Fruit fly (Drosophila melanogaster) whole organism, embryonic: ENCODE results near the gene Atox1.

Experiments used
- ATbp ChIP-seq: fragments of 200-800 bp; sonication (Bioruptor generic); optimal IDR thresholded peaks from 2 replicates; lab custom pipeline; 2017; ENCODE audit warnings: missing biosample characterization, mild to moderate bottlenecking, missing genetic modification characterization, missing genetic modification reagents
- Asciz ChIP-seq: fragments of 200-800 bp; sonication (Bioruptor generic); optimal IDR thresholded peaks from 2 replicates; lab custom pipeline; 2017; ENCODE audit warnings: missing biosample characterization, mild to moderate bottlenecking, missing genetic modification characterization, missing genetic modification reagents
- Bgb ChIP-seq: fragments of 200-800 bp; sonication (Bioruptor generic); IDR thresholded peaks from 2 replicates; pipeline ENCODE4 v1.3.6; 2022; ENCODE audit warnings: missing biosample characterization, missing genetic modification characterization; ENCODE audit not compliant: partially characterized antibody
- Bteb2 ChIP-seq: fragments of 200-800 bp; sonication (Bioruptor generic); optimal IDR thresholded peaks from 2 replicates; lab custom pipeline; 2016; ENCODE audit warnings: missing biosample characterization, missing genetic modification characterization
- CG10267 ChIP-seq: fragments of 200-800 bp; sonication (Bioruptor generic); optimal IDR thresholded peaks from 2 replicates; lab custom pipeline; 2018; ENCODE audit warnings: missing biosample characterization, mild to moderate bottlenecking, missing genetic modification characterization, moderate library complexity
- CG12071 ChIP-seq: fragments of 200-800 bp; sonication (Bioruptor generic); optimal IDR thresholded peaks from 3 replicates; lab custom pipeline; 2018; ENCODE audit warnings: missing biosample characterization, mild to moderate bottlenecking, missing genetic modification characterization
- CG13624 ChIP-seq: fragments of 200-800 bp; sonication (Bioruptor generic); optimal IDR thresholded peaks from 2 replicates; lab custom pipeline; 2016; ENCODE audit warnings: missing biosample characterization, missing genetic modification characterization
- CG13775 ChIP-seq: fragments of 200-800 bp; sonication (Bioruptor generic); optimal IDR thresholded peaks from 3 replicates; lab custom pipeline; 2017; ENCODE audit warnings: missing biosample characterization, mild to moderate bottlenecking, missing genetic modification characterization
- CG13894 ChIP-seq: fragments of 200-800 bp; sonication (Bioruptor generic); optimal IDR thresholded peaks from 3 replicates; lab custom pipeline; 2018; ENCODE audit warnings: missing biosample characterization, mild to moderate bottlenecking, missing genetic modification characterization, moderate library complexity
- CG15479 ChIP-seq: fragments of 200-800 bp; sonication (Bioruptor generic); optimal IDR thresholded peaks from 3 replicates; lab custom pipeline; 2019; ENCODE audit warnings: missing biosample characterization, mild to moderate bottlenecking, missing genetic modification characterization, moderate library complexity
- CG17385 ChIP-seq: fragments of 200-800 bp; sonication (Bioruptor generic); optimal IDR thresholded peaks from 3 replicates; lab custom pipeline; 2018; ENCODE audit warnings: missing biosample characterization, mild to moderate bottlenecking, missing genetic modification characterization
- CG18599 ChIP-seq: fragments of 200-800 bp; sonication (Bioruptor generic); optimal IDR thresholded peaks from 3 replicates; lab custom pipeline; 2017; ENCODE audit warnings: missing biosample characterization, missing genetic modification characterization, mild to moderate bottlenecking, moderate library complexity, missing genetic modification reagents
- CG31224 ChIP-seq: fragments of 200-800 bp; sonication (Bioruptor generic); IDR thresholded peaks from 2 replicates; pipeline ENCODE4 v1.3.6; 2022; ENCODE audit warnings: missing biosample characterization, missing genetic modification characterization
- CG32532 ChIP-seq: fragments of 200-800 bp; sonication (Bioruptor generic); IDR thresholded peaks from 2 replicates; pipeline ENCODE4 v1.3.6; 2022; ENCODE audit warnings: missing biosample characterization, missing genetic modification characterization
- CG42726 ChIP-seq: fragments of 200-800 bp; sonication (Bioruptor generic); IDR thresholded peaks from 2 replicates; pipeline ENCODE4 v1.3.6; 2022; ENCODE audit warnings: missing biosample characterization, missing genetic modification characterization; ENCODE audit not compliant: partially characterized antibody
- CG4617 ChIP-seq: fragments of 200-800 bp; sonication (Bioruptor generic); optimal IDR thresholded peaks from 3 replicates; lab custom pipeline; 2016; ENCODE audit warnings: missing biosample characterization, missing genetic modification characterization, borderline replicate concordance
- CG6854 ChIP-seq: fragments of 200-800 bp; sonication (Bioruptor generic); optimal IDR thresholded peaks from 3 replicates; lab custom pipeline; 2017; ENCODE audit warnings: missing biosample characterization, mild to moderate bottlenecking, missing genetic modification characterization
- CG8924 ChIP-seq: fragments of 200-800 bp; optimal IDR thresholded peaks from 3 replicates; lab custom pipeline; 2019; ENCODE audit warnings: missing biosample characterization, mild to moderate bottlenecking, missing genetic modification characterization, moderate library complexity
- CHES-1-like ChIP-seq: fragments of 200-800 bp; sonication (Bioruptor generic); optimal IDR thresholded peaks from 2 replicates; lab custom pipeline; 2016; ENCODE audit warnings: missing biosample characterization, missing genetic modification characterization
- Camta ChIP-seq: fragments of 200-800 bp; sonication (Bioruptor generic); optimal IDR thresholded peaks from 2 replicates; lab custom pipeline; 2016; ENCODE audit warnings: missing biosample characterization, missing genetic modification characterization
- Dll ChIP-seq: fragments of 200-800 bp; sonication (Bioruptor generic); IDR thresholded peaks from 4 replicates; pipeline ENCODE4 v1.3.6; 2022; ENCODE audit warnings: missing biosample characterization, missing genetic modification characterization; ENCODE audit not compliant: partially characterized antibody
- Doc3 ChIP-seq: fragments of 200-800 bp; sonication (Bioruptor generic); IDR thresholded peaks from 3 replicates; pipeline ENCODE4 v1.3.6; 2022; ENCODE audit warnings: missing biosample characterization, missing genetic modification characterization; ENCODE audit not compliant: partially characterized antibody
- H2.0 ChIP-seq: fragments of 200-800 bp; sonication (Bioruptor generic); IDR thresholded peaks from 2 replicates; pipeline ENCODE4 v1.3.6; 2022; ENCODE audit warnings: missing biosample characterization, missing genetic modification characterization
- Hand ChIP-seq: fragments of 200-800 bp; sonication (Bioruptor generic); optimal IDR thresholded peaks from 2 replicates; lab custom pipeline; 2017; ENCODE audit warnings: mild to moderate bottlenecking, missing biosample characterization, missing genetic modification reagents, missing genetic modification characterization
- HmgD ChIP-seq: fragments of 200-800 bp; sonication (Bioruptor generic); optimal IDR thresholded peaks from 3 replicates; lab custom pipeline; 2016; ENCODE audit warnings: missing biosample characterization, missing genetic modification characterization
- Hr39 ChIP-seq: fragments of >200 bp; optimal IDR thresholded peaks from 2 replicates; lab custom pipeline; 2017
- Lim3 ChIP-seq: fragments of 200-800 bp; sonication (Bioruptor generic); IDR thresholded peaks from 2 replicates; pipeline ENCODE4 v1.3.6; 2022; ENCODE audit warnings: missing biosample characterization, missing genetic modification characterization
- Max ChIP-seq: fragments of 200-800 bp; sonication (Bioruptor generic); optimal IDR thresholded peaks from 2 replicates; lab custom pipeline; 2016; ENCODE audit warnings: missing biosample characterization, mild to moderate bottlenecking, missing genetic modification characterization
- Mrtf ChIP-seq: fragments of 200-800 bp; sonication (Bioruptor generic); IDR thresholded peaks from 3 replicates; pipeline ENCODE4 v1.3.6; 2022; ENCODE audit warnings: missing biosample characterization, missing genetic modification characterization
- NK7.1 ChIP-seq: fragments of 200-800 bp; sonication (Bioruptor generic); optimal IDR thresholded peaks from 3 replicates; lab custom pipeline; 2016; ENCODE audit warnings: missing biosample characterization, missing genetic modification characterization
- btn ChIP-seq: fragments of 200-800 bp; sonication (Bioruptor generic); optimal IDR thresholded peaks from 2 replicates; lab custom pipeline; 2016; ENCODE audit warnings: missing biosample characterization, missing genetic modification characterization
- cg ChIP-seq: fragments of 200-800 bp; sonication (Bioruptor generic); optimal IDR thresholded peaks from 3 replicates; lab custom pipeline; 2019; ENCODE audit warnings: missing biosample characterization, mild to moderate bottlenecking, missing genetic modification characterization, moderate library complexity
- chinmo ChIP-seq: fragments of 200-800 bp; sonication (Bioruptor generic); IDR thresholded peaks from 4 replicates; pipeline ENCODE4 v1.3.6; 2022; ENCODE audit warnings: missing biosample characterization, missing genetic modification characterization; ENCODE audit not compliant: partially characterized antibody
- chn ChIP-seq: fragments of 200-800 bp; sonication (Bioruptor generic); optimal IDR thresholded peaks from 2 replicates; lab custom pipeline; 2016; ENCODE audit warnings: missing biosample characterization, missing genetic modification characterization
- dysf ChIP-seq: fragments of 200-800 bp; sonication (Bioruptor generic); IDR thresholded peaks from 3 replicates; pipeline ENCODE4 v1.3.6; 2022; ENCODE audit warnings: missing biosample characterization, missing genetic modification characterization
- en ChIP-seq: fragments of 200-800 bp; sonication (Bioruptor generic); optimal IDR thresholded peaks from 2 replicates; lab custom pipeline; 2016; ENCODE audit warnings: missing biosample characterization, missing genetic modification characterization
- exex ChIP-seq: fragments of 200-800 bp; sonication (Bioruptor generic); optimal IDR thresholded peaks from 4 replicates; lab custom pipeline; 2018; ENCODE audit warnings: missing biosample characterization, mild to moderate bottlenecking, missing genetic modification characterization, moderate library complexity
- ftz-f1 ChIP-seq: fragments of 200-800 bp; sonication (Bioruptor generic); optimal IDR thresholded peaks from 2 replicates; lab custom pipeline; 2016; ENCODE audit warnings: missing biosample characterization, missing genetic modification characterization
- gro ChIP-seq: fragments of 200-800 bp; sonication (Bioruptor generic); optimal IDR thresholded peaks from 2 replicates; lab custom pipeline; 2016; ENCODE audit warnings: missing biosample characterization, missing genetic modification characterization
- ham ChIP-seq: fragments of 200-800 bp; sonication (Bioruptor generic); IDR thresholded peaks from 2 replicates; pipeline ENCODE4 v1.3.6; 2022; ENCODE audit warnings: missing biosample characterization, missing genetic modification characterization
- lov ChIP-seq, 2 experiments: fragments of 200-800 bp in 1 of 2; fragments of >200 bp in 1 of 2; sonication (Bioruptor generic) in 1 of 2; IDR thresholded peaks in 1 of 2; optimal IDR thresholded peaks in 1 of 2; 2 replicates in 1 of 2; 3 replicates in 1 of 2; pipeline versions ENCODE4 v1.3.6 to Lab custom; 2017 to 2022; ENCODE audit warnings: missing biosample characterization in 1 of 2, missing genetic modification characterization in 1 of 2
- nerfin-2 ChIP-seq: fragments of 200-800 bp; sonication (Bioruptor generic); IDR thresholded peaks from 2 replicates; pipeline ENCODE4 v1.3.6; 2022; ENCODE audit warnings: missing biosample characterization, missing genetic modification characterization; ENCODE audit not compliant: partially characterized antibody
- pros ChIP-seq: fragments of 200-800 bp; sonication (Bioruptor generic); optimal IDR thresholded peaks from 3 replicates; lab custom pipeline; 2019; ENCODE audit warnings: missing biosample characterization, mild to moderate bottlenecking, missing genetic modification characterization, moderate library complexity
- row ChIP-seq: fragments of 200-800 bp; sonication (Bioruptor generic); IDR thresholded peaks from 3 replicates; pipeline ENCODE4 v1.3.6; 2022; ENCODE audit warnings: missing biosample characterization, missing genetic modification characterization
- scrt ChIP-seq: fragments of 200-800 bp; sonication (Bioruptor generic); optimal IDR thresholded peaks from 2 replicates; lab custom pipeline; 2018; ENCODE audit warnings: missing biosample characterization, mild to moderate bottlenecking, missing genetic modification characterization, moderate library complexity
- shn ChIP-seq: fragments of 200-800 bp; sonication (Bioruptor generic); optimal IDR thresholded peaks from 3 replicates; lab custom pipeline; 2016; ENCODE audit warnings: missing biosample characterization, missing genetic modification characterization
- tna ChIP-seq: fragments of 200-800 bp; sonication (Bioruptor generic); IDR thresholded peaks from 2 replicates; pipeline ENCODE4 v1.3.6; 2022; ENCODE audit warnings: missing biosample characterization, missing genetic modification characterization; ENCODE audit not compliant: partially characterized antibody
- tx ChIP-seq: fragments of 200-800 bp; sonication (Bioruptor generic); optimal IDR thresholded peaks from 2 replicates; lab custom pipeline; 2016; ENCODE audit warnings: missing biosample characterization, missing genetic modification characterization
- vnd ChIP-seq: fragments of 200-800 bp; sonication (Bioruptor generic); IDR thresholded peaks from 3 replicates; pipeline ENCODE4 v1.3.6; 2022; ENCODE audit warnings: missing biosample characterization, missing genetic modification characterization; ENCODE audit not compliant: partially characterized antibody
- yki ChIP-seq: fragments of >200 bp; optimal IDR thresholded peaks from 3 replicates; lab custom pipeline; 2018

Atox1 gene

DNA sequence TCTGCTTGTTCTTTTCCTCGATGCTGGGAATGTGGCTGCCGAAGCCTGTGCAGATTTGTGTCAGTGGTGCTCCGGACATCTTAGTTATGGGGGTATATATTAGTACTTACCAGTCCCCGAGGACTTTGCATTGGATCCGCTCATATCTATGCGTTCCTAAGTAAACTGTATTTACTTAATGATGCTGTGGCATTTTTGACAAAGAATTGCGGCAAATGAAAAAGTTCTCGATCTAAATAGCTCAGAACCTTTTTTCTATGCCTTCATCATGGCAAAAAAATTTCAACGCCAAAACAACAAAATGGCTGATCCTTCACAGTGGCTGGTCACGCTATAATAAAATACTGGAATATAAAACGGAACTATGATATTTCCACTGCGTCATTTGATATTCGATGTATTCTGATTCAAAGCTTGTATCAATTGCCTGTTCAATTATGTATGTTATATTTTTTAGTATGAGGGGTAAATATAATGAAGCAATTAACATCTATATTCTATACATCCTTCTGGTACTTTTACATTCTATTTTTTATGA lies 6.6 kb upstream of the Atox1 start, which contains the start of gene MED1 (continued):
- no peak for TF ChIP-seq tna (GFP tag; lab: Robert Waterston, UW)
- TF ChIP-seq pros = no peak
- TF ChIP-seq Bgb (GFP tag; lab: Robert Waterston, UW) = no peak; the same call in 1 of the 2 replicates
- TF ChIP-seq dysf = peak; percentile 36; the same call in 1 of the 3 replicates
- no peak for TF ChIP-seq Hr39 (lab: Kevin White, UChicago)
- no peak for TF ChIP-seq gro (GFP tag; lab: Kevin White, UChicago)
- no peak for TF ChIP-seq yki (lab: Kevin White, UChicago)
- no peak for TF ChIP-seq CG10267
- TF ChIP-seq CG17385 (GFP tag; lab: Kevin White, UChicago) = no peak
- no peak for TF ChIP-seq HmgD (GFP tag; lab: Kevin White, UChicago)
- peak; percentile 64 for TF ChIP-seq CHES-1-like (GFP tag; lab: Kevin White, UChicago)
- no peak for TF ChIP-seq CG18599
- TF ChIP-seq chinmo (GFP tag; lab: Robert Waterston, UW) = no peak
- TF ChIP-seq nerfin-2 (GFP tag; lab: Robert Waterston, UW) = no peak
- no peak for TF ChIP-seq CG12071 (GFP tag; lab: Kevin White, UChicago)
- no peak for TF ChIP-seq shn (GFP tag; lab: Kevin White, UChicago)
- no peak for TF ChIP-seq en (GFP tag; lab: Kevin White, UChicago)
- TF ChIP-seq Bteb2 = no peak
- TF ChIP-seq Dll = no peak
- no peak for TF ChIP-seq tx (GFP tag; lab: Kevin White, UChicago)
- no peak for TF ChIP-seq Camta (GFP tag; lab: Kevin White, UChicago)
- no peak for TF ChIP-seq CG13775 (GFP tag; lab: Kevin White, UChicago)
- TF ChIP-seq Doc3 (GFP tag; lab: Robert Waterston, UW) = no peak
- no peak for TF ChIP-seq CG42726 (GFP tag; lab: Robert Waterston, UW)
- TF ChIP-seq Lim3 (GFP tag; lab: Robert Waterston, UW) = no peak
- TF ChIP-seq CG4617 (GFP tag; lab: Kevin White, UChicago) = peak; percentile 47
- TF ChIP-seq Hand (GFP tag; lab: Kevin White, UChicago) = no peak
- TF ChIP-seq CG6854 (GFP tag; lab: Kevin White, UChicago) = no peak
- no peak for TF ChIP-seq exex (tag; lab: Kevin White, UChicago)
- TF ChIP-seq NK7.1 (GFP tag; lab: Kevin White, UChicago) = no peak
- no peak for TF ChIP-seq CG15479 (GFP tag; lab: Kevin White, UChicago)
- no peak for TF ChIP-seq chn
- no peak for TF ChIP-seq CG13624 (GFP tag; lab: Kevin White, UChicago)
- TF ChIP-seq CG31224 = no peak
- TF ChIP-seq Max (GFP tag; lab: Kevin White, UChicago) = no peak
- TF ChIP-seq ham = no peak
- no peak for TF ChIP-seq cg (GFP tag; lab: Kevin White, UChicago)
- TF ChIP-seq Mrtf = no peak
- TF ChIP-seq CG13894 (tag; lab: Kevin White, UChicago) = no peak
- TF ChIP-seq CG8924 (tag; lab: Kevin White, UChicago) = no peak
- TF ChIP-seq lov (optimal IDR thresholded peaks at IDR 0.05; lab: Kevin White, UChicago) = no peak
- TF ChIP-seq lov (GFP tag; IDR thresholded peaks at IDR 0.05; lab: Robert Waterston, UW) = no peak
- no peak for TF ChIP-seq H2.0 (GFP tag; lab: Robert Waterston, UW)
- TF ChIP-seq ftz-f1 (GFP tag; lab: Kevin White, UChicago) = no peak
- TF ChIP-seq row (GFP tag; lab: Robert Waterston, UW) = peak; percentile 74
- TF ChIP-seq ATbp (GFP tag; lab: Kevin White, UChicago) = no peak
- no peak for TF ChIP-seq btn (GFP tag; lab: Kevin White, UChicago)
- TF ChIP-seq CG32532 = 0 out of 2 replicates have a peak, but pooled peaks have one; percentile 13
- no peak for TF ChIP-seq vnd (GFP tag; lab: Robert Waterston, UW)
- no peak for TF ChIP-seq scrt (GFP tag; lab: Kevin White, UChicago)
- TF ChIP-seq Asciz (GFP tag; lab: Kevin White, UChicago) = no peak
